Fruit fly (Drosophila melanogaster): ENCODE measurements around the gene Cen.
A peak's percentile ranks its signal among the peaks of the same experiment; 100 is the strongest.

Cen gene

DNA sequence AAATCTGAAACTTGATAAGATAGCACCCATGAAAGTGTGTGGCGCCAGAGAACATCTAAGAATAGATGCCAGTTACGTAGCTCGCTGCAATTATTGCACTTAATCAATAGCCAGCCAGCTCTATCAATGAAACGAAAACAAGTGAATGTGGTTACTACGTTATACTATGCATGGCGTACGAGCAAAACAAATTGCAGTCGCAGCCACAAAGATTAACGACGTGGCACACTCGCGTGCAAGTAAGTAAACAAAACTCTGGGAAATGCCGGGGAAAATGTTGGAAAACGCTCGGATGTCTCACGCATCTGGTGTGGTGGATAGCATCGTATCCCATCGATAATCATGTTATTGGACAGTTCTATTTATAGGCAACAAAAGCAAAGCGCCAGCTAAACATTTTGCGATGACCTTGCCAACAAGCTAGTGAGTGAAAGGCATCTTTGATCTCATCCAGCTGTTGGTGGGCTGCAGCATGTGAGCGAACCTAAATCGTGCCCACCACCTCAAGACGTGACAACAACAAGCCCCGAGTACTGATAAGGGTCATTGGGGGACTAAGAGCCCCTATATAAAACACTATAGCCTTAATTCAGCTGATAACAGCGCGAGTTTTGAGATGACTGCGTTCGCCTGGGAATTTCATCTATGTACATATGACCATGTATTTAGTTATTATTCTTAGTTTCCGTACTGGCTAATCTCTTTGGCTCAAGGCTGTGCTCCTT is 7.7 kb downstream of the Cen start (continued):
- no peak for TF ChIP-seq fd64A (GFP tag; optimal IDR thresholded peaks at IDR 0.05)
- TF ChIP-seq tgo (GFP tag; IDR thresholded peaks at IDR 0.05), result no peak
- no peak for TF ChIP-seq E2f2 (GFP tag; IDR thresholded peaks at IDR 0.05)
- TF ChIP-seq CG32772 (GFP tag; IDR thresholded peaks at IDR 0.05), result no peak
- no peak for TF ChIP-seq wek (GFP tag; optimal IDR thresholded peaks at IDR 0.05)
- no peak for TF ChIP-seq twi (tag; optimal IDR thresholded peaks at IDR 0.05)
- TF ChIP-seq Aef1 (GFP tag; IDR thresholded peaks at IDR 0.05), result no peak
- TF ChIP-seq MTF-1 (GFP tag; optimal IDR thresholded peaks at IDR 0.05; ENCODE audit: borderline replicate concordance), result no peak
- TF ChIP-seq CG31224 (GFP tag; IDR thresholded peaks at IDR 0.05), result no peak
- no peak for TF ChIP-seq her (GFP tag; optimal IDR thresholded peaks at IDR 0.05)
- no peak for TF ChIP-seq dati (GFP tag; IDR thresholded peaks at IDR 0.05)
- TF ChIP-seq CG7987 (GFP tag; optimal IDR thresholded peaks at IDR 0.05), result no peak
- no peak for TF ChIP-seq sc (optimal IDR thresholded peaks at IDR 0.05)
- TF ChIP-seq sc (GFP tag; optimal IDR thresholded peaks at IDR 0.05), result no peak
- TF ChIP-seq odd (GFP tag; optimal IDR thresholded peaks at IDR 0.05), result no peak
- TF ChIP-seq Doc2 (GFP tag; IDR thresholded peaks at IDR 0.05), result no peak
- no peak for TF ChIP-seq CG12744 (GFP tag; optimal IDR thresholded peaks at IDR 0.05)
- no peak for TF ChIP-seq CG3065 (GFP tag; optimal IDR thresholded peaks at IDR 0.05)
- TF ChIP-seq pb (GFP tag; optimal IDR thresholded peaks at IDR 0.05), result no peak
- no peak for TF ChIP-seq CG3163 (GFP tag; optimal IDR thresholded peaks at IDR 0.05)
- TF ChIP-seq CG3726 (GFP tag; IDR thresholded peaks at IDR 0.05), result no peak
- TF ChIP-seq CG34376 (GFP tag; optimal IDR thresholded peaks at IDR 0.05), result peak; percentile 71
- TF ChIP-seq ind (GFP tag; optimal IDR thresholded peaks at IDR 0.05), result no peak
- peak; percentile 5 for TF ChIP-seq CG5180 (GFP tag; optimal IDR thresholded peaks at IDR 0.05)
- TF ChIP-seq Antp (GFP tag; optimal IDR thresholded peaks at IDR 0.05), result no peak
- no peak for TF ChIP-seq CG5953 (GFP tag; IDR thresholded peaks at IDR 0.05)
- TF ChIP-seq Asciz (GFP tag; optimal IDR thresholded peaks at IDR 0.05), result no peak
- TF ChIP-seq sd (tag; optimal IDR thresholded peaks at IDR 0.05), result no peak
- no peak for TF ChIP-seq HmgD (GFP tag; optimal IDR thresholded peaks at IDR 0.05)
- peak; percentile 21 for TF ChIP-seq Med (GFP tag)
- TF ChIP-seq seq (GFP tag; IDR thresholded peaks at IDR 0.05), result no peak
- TF ChIP-seq amos (GFP tag; IDR thresholded peaks at IDR 0.05; ENCODE audit: partially characterized antibody), result no peak
- no peak for TF ChIP-seq CkIIα-i1 (GFP tag; IDR thresholded peaks at IDR 0.05)
- no peak for TF ChIP-seq CG8944 (GFP tag; optimal IDR thresholded peaks at IDR 0.05)
- TF ChIP-seq CG17361 (GFP tag; IDR thresholded peaks at IDR 0.05), result no peak
- no peak for TF ChIP-seq CG10979 (tag; optimal IDR thresholded peaks at IDR 0.05)
- TF ChIP-seq zfh2 (GFP tag; optimal IDR thresholded peaks at IDR 0.05), result no peak
- no peak for TF ChIP-seq klu (GFP tag; IDR thresholded peaks at IDR 0.05)
- no peak for TF ChIP-seq CG9609 (GFP tag; optimal IDR thresholded peaks at IDR 0.05)

- TF ChIP-seq Pdp1 (GFP tag; optimal IDR thresholded peaks at IDR 0.05) (peak in 1 of 2 experiments; percentile 51), CG1529 (GFP tag; optimal IDR thresholded peaks at IDR 0.05) (no peak), CG10274 (GFP tag; optimal IDR thresholded peaks at IDR 0.05) (no peak), sr (GFP tag; IDR thresholded peaks at IDR 0.05) (peak; percentile 97), crol (GFP tag; IDR thresholded peaks at IDR 0.05) (peak; percentile 55), z (GFP tag; IDR thresholded peaks at IDR 0.05) (0 out of 3 replicates have a peak, but pooled peaks have one; percentile 51)
These were observed 10.4 kb downstream of the Cen start for dm6 chr2L:20671212-20671611.

Data from whole organism, embryonic.